Worm (Caenorhabditis elegans): ENCODE results near the gene memb-1.
A peak's percentile ranks its signal among the peaks of the same experiment; 100 is the strongest.

Gene memb-1

DNA sequence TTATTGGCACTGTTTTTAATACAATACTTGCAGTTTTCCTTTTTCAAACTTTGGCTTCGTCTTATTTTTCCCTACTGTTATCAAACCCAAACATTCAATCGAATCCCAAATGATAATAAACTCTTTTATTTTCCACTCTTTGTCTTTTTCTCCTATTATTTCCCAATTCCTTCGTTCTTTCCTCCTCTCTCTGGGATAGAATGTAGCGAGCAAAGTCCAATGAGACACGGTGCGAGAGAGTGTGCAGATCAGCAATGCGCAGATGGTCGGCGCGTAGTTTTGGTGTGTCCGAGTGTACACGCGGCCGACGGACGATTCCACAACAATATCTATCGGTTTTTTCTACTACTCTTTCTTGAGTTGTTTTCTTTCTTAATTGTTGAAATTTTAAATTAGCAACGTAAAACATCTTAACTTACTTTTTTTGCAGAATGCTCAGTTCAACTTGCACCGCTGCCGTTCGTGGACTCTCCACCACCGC, 10.3 kb downstream of the memb-1 start, which contains the start of gene B0272.3 (continued):
- peak; percentile 6 for TF ChIP-seq attf-5 (GFP tag; optimal IDR thresholded peaks at IDR 0.05)
- no peak for TF ChIP-seq let-526 (GFP tag; IDR thresholded peaks at IDR 0.05)
- peak; percentile 32 for TF ChIP-seq atf-7 (tag; optimal IDR thresholded peaks at IDR 0.05)
- TF ChIP-seq cebp-1 (GFP tag; IDR thresholded peaks at IDR 0.05): no peak
- peak; percentile 73 for TF ChIP-seq cebp-1 (tag; optimal IDR thresholded peaks at IDR 0.05)
- peak; percentile 46 for TF ChIP-seq chd-7 (tag; optimal IDR thresholded peaks at IDR 0.05)
- no peak for TF ChIP-seq dox-1 (GFP tag; IDR thresholded peaks at IDR 0.05)
- no peak for TF ChIP-seq tbp1 (GFP tag; optimal IDR thresholded peaks at IDR 0.05)
- no peak for TF ChIP-seq snpc-4 (GFP tag; optimal IDR thresholded peaks at IDR 0.05)
- TF ChIP-seq snpc-4 (tag; optimal IDR thresholded peaks at IDR 0.05): peak in 3 of 4 experiments; percentile 31 to 50 (median 41)

DNA sequence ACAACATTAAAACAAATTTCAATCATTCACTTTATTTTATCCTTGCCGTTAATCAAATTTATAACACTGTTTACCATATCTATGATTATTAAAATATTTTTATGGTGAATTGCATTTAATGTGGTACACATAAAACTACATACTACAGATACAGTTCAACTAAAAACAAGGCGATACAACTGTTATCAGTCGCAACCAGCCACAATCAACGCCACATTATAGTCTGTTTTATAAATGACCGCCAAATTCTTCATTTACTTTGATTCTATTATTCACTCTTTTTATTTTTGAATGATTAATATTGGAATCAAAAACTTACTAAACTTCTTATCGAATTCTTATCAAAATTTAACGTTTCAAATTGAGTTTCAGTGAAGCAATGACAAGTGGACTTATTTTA, 13.3 kb downstream of the memb-1 start, which contains the start of gene B0272.4:
TSS of gene B0272.4 (plus strand) at position 373 of the 400 bp plus-strand sequence.
- peak; percentile 60 for TF ChIP-seq nhr-80 (tag; optimal IDR thresholded peaks at IDR 0.05)
- no peak for TF ChIP-seq F57C9.4 (tag; optimal IDR thresholded peaks at IDR 0.05)
- TF ChIP-seq lsl-1 (GFP tag; optimal IDR thresholded peaks at IDR 0.05): no peak

DNA sequence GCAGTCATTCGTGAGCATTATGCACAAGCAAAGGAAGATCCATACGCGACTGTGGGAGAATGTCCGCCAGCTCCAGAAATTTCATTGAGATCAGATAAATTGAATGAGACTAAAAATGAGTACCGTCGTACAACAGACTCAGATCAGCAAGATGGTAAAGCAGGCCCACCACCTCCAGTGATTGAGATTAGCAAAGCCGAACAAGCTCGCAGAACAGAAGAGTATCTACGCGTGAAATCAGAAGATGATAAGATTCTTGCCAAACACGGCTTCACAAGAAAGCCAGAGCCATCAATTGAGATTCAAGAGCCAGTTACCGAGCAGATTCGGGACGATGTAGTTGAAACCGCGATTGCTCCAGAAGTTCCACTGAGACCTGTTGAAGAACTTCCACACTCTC, 23.4 kb downstream of the memb-1 start:
- TF ChIP-seq sea-2 (GFP tag; IDR thresholded peaks at IDR 0.05) (no peak), lin-54 (GFP tag; optimal IDR thresholded peaks at IDR 0.05) (no peak), B0035.1 (tag; optimal IDR thresholded peaks at IDR 0.05) (no peak), lsl-1 (GFP tag; optimal IDR thresholded peaks at IDR 0.05) (no peak), ceh-40 (GFP tag; IDR thresholded peaks at IDR 0.05) (no peak), sptf-2 (GFP tag; optimal IDR thresholded peaks at IDR 0.05) (no peak), C17E4.6 (GFP tag; IDR thresholded peaks at IDR 0.05) (no peak), ztf-22 (GFP tag; optimal IDR thresholded peaks at IDR 0.05) (no peak), fkh-3 (tag; optimal IDR thresholded peaks at IDR 0.05) (no peak), F39B2.1 (GFP tag; IDR thresholded peaks at IDR 0.05) (no peak), aptf-2 (GFP tag; conservative IDR thresholded peaks at IDR 0.05) (no peak), Y67H2A.10 (GFP tag; conservative IDR thresholded peaks at IDR 0.05) (no peak), C06A6.2 (GFP tag; conservative IDR thresholded peaks at IDR 0.05) (no peak), athp-1 (tag; optimal IDR thresholded peaks at IDR 0.05) (no peak), tbp1 (GFP tag; optimal IDR thresholded peaks at IDR 0.05) (no peak)

DNA sequence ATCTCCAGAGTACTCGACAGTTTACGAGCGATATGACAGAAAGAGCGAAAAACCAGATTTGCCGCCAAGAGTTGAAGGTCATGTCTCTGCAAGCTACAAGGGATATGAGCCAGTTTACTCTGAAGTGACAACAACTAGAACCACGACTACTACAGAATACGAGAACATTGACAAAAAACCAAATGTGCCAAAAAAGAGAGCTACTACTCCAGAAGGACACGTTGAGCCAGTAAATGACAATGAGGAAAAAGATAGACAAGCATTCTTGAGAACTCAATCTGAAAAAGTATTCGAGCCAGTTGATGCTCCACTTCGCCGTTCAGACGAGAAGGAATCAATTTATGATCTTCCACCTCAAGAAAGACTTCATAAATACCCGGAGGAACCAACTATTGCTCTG, 24.0 kb downstream of the memb-1 start:
- no peak for TF ChIP-seq ceh-58 (GFP tag; IDR thresholded peaks at IDR 0.05)
- TF ChIP-seq nhr-27 (tag; optimal IDR thresholded peaks at IDR 0.05): no peak
- no peak for TF ChIP-seq ama-1 (optimal IDR thresholded peaks at IDR 0.05)
- no peak for TF ChIP-seq ama-1 (GFP tag; optimal IDR thresholded peaks at IDR 0.05)
- TF ChIP-seq B0035.1 (tag; optimal IDR thresholded peaks at IDR 0.05): no peak
- no peak for TF ChIP-seq bed-1 (GFP tag; IDR thresholded peaks at IDR 0.05)
- TF ChIP-seq attf-6 (GFP tag; IDR thresholded peaks at IDR 0.05): no peak
- TF ChIP-seq tbx-9 (tag; optimal IDR thresholded peaks at IDR 0.05; ENCODE audit: borderline replicate concordance): no peak
- TF ChIP-seq rec-8 (tag; optimal IDR thresholded peaks at IDR 0.05): no peak
- no peak for TF ChIP-seq madf-3 (GFP tag; IDR thresholded peaks at IDR 0.05)
- no peak for TF ChIP-seq F55B11.4 (tag; optimal IDR thresholded peaks at IDR 0.05; ENCODE audit: borderline replicate concordance, insufficient read depth)
- TF ChIP-seq snpc-1.3 (tag; optimal IDR thresholded peaks at IDR 0.05; ENCODE audit: insufficient read depth): no peak
- TF ChIP-seq dox-1 (GFP tag; IDR thresholded peaks at IDR 0.05): no peak
- no peak for TF ChIP-seq egrh-3 (GFP tag; IDR thresholded peaks at IDR 0.05)
- no peak for TF ChIP-seq hmg-20 (GFP tag; IDR thresholded peaks at IDR 0.05)
- TF ChIP-seq ccch-3 (GFP tag; optimal IDR thresholded peaks at IDR 0.05): no peak
- no peak for TF ChIP-seq snpc-3.4 (tag; optimal IDR thresholded peaks at IDR 0.05)
- TF ChIP-seq K12H6.12 (tag; optimal IDR thresholded peaks at IDR 0.05): no peak
- TF ChIP-seq mxl-1 (tag; optimal IDR thresholded peaks at IDR 0.05): no peak
